Fruit fly (Drosophila melanogaster) whole organism, prepupa: Measurements from ENCODE around the gene CG14230.

Source experiments
- CG10631 ChIP-seq: fragments of 200-800 bp; sonication (Bioruptor generic); optimal IDR thresholded peaks from 2 replicates; lab custom pipeline; 2016; ENCODE audit warnings: missing biosample characterization, missing genetic modification characterization
- CG11762 ChIP-seq: fragments of 200-800 bp; sonication (Bioruptor generic); optimal IDR thresholded peaks from 3 replicates; lab custom pipeline; 2016; ENCODE audit warnings: missing biosample characterization, missing genetic modification characterization; ENCODE audit not compliant: insufficient read depth
- CG16779 ChIP-seq: fragments of 200-800 bp; sonication (Bioruptor generic); optimal IDR thresholded peaks from 3 replicates; lab custom pipeline; 2017; ENCODE audit warnings: missing biosample characterization, mild to moderate bottlenecking, missing genetic modification characterization
- CG31627 ChIP-seq: fragments of 200-800 bp; sonication (Bioruptor generic); optimal IDR thresholded peaks from 3 replicates; lab custom pipeline; 2016; ENCODE audit warnings: missing biosample characterization, missing genetic modification characterization
- CG32006 ChIP-seq: fragments of 200-800 bp; sonication (Bioruptor generic); optimal IDR thresholded peaks from 3 replicates; lab custom pipeline; 2017; ENCODE audit warnings: missing biosample characterization, mild to moderate bottlenecking, missing genetic modification characterization
- CG3919 ChIP-seq: fragments of 200-800 bp; sonication (Bioruptor generic); optimal IDR thresholded peaks from 3 replicates; lab custom pipeline; 2016; ENCODE audit warnings: missing biosample characterization, missing genetic modification characterization
- CG4318 ChIP-seq: fragments of 200-800 bp; sonication (Bioruptor generic); optimal IDR thresholded peaks from 3 replicates; lab custom pipeline; 2017; ENCODE audit warnings: missing biosample characterization, mild to moderate bottlenecking, missing genetic modification characterization
- CG6163 ChIP-seq: fragments of 200-800 bp; sonication (Bioruptor generic); IDR thresholded peaks from 3 replicates; pipeline ENCODE4 v1.3.6; 2022; ENCODE audit warnings: missing biosample characterization, missing genetic modification characterization
- CG6808 ChIP-seq: fragments of 200-800 bp; sonication (Bioruptor generic); optimal IDR thresholded peaks from 3 replicates; lab custom pipeline; 2017; ENCODE audit warnings: missing biosample characterization, missing genetic modification characterization, mild to moderate bottlenecking, moderate library complexity, missing genetic modification reagents
- CG6854 ChIP-seq: fragments of 200-800 bp; sonication (Bioruptor generic); optimal IDR thresholded peaks from 2 replicates; lab custom pipeline; 2017; ENCODE audit warnings: missing biosample characterization, mild to moderate bottlenecking, missing genetic modification characterization
- CG7368 ChIP-seq: fragments of 200-800 bp; sonication (Bioruptor generic); optimal IDR thresholded peaks from 3 replicates; lab custom pipeline; 2016; ENCODE audit warnings: missing biosample characterization, missing genetic modification characterization
- CG8119 ChIP-seq: fragments of 200-800 bp; sonication (Bioruptor generic); IDR thresholded peaks from 3 replicates; pipeline ENCODE4 v1.3.6; 2022; ENCODE audit warnings: missing biosample characterization, missing genetic modification characterization
- CG8632 ChIP-seq: fragments of 200-800 bp; sonication (Bioruptor generic); optimal IDR thresholded peaks from 3 replicates; lab custom pipeline; 2016; ENCODE audit warnings: missing biosample characterization, missing genetic modification characterization
- Eip75B ChIP-seq: fragments of 200-800 bp; sonication (Bioruptor generic); optimal IDR thresholded peaks from 3 replicates; lab custom pipeline; 2016; ENCODE audit warnings: missing biosample characterization, missing genetic modification characterization
- Eip78C ChIP-seq: fragments of 200-800 bp; sonication (Bioruptor generic); peaks from one replicate; lab custom pipeline; 2016; ENCODE audit warnings: missing biosample characterization, missing genetic modification characterization
- Ets21C ChIP-seq: fragments of 200-800 bp; sonication (Bioruptor generic); optimal IDR thresholded peaks from 3 replicates; lab custom pipeline; 2016; ENCODE audit warnings: missing biosample characterization, missing genetic modification characterization
- Ets96B ChIP-seq: fragments of 200-800 bp; optimal IDR thresholded peaks from 2 replicates; lab custom pipeline; 2019; ENCODE audit warnings: missing biosample characterization, mild to moderate bottlenecking, missing genetic modification characterization, moderate library complexity
- Hr4 ChIP-seq: fragments of 200-800 bp; sonication (Bioruptor generic); optimal IDR thresholded peaks from 3 replicates; lab custom pipeline; 2016; ENCODE audit warnings: missing biosample characterization, missing genetic modification characterization
- Lpt ChIP-seq: fragments of 200-800 bp; sonication (Bioruptor generic); optimal IDR thresholded peaks from 3 replicates; lab custom pipeline; 2016; ENCODE audit warnings: missing biosample characterization, missing genetic modification characterization
- OdsH ChIP-seq: fragments of 200-800 bp; sonication (Bioruptor generic); optimal IDR thresholded peaks from 3 replicates; lab custom pipeline; 2016; ENCODE audit warnings: missing biosample characterization, missing genetic modification characterization
- achi ChIP-seq: fragments of 200-800 bp; sonication (Bioruptor generic); optimal IDR thresholded peaks from 3 replicates; lab custom pipeline; 2016; ENCODE audit warnings: missing biosample characterization, missing genetic modification characterization
- acj6 ChIP-seq: fragments of 200-800 bp; sonication (Bioruptor generic); optimal IDR thresholded peaks from 3 replicates; lab custom pipeline; 2016; ENCODE audit warnings: missing biosample characterization, missing genetic modification characterization
- eg ChIP-seq: fragments of 200-800 bp; sonication (Bioruptor generic); IDR thresholded peaks from 3 replicates; pipeline ENCODE4 v1.3.6; 2022; ENCODE audit warnings: missing biosample characterization, missing genetic modification characterization
- esn ChIP-seq: fragments of 200-800 bp; sonication (Bioruptor generic); optimal IDR thresholded peaks from 2 replicates; lab custom pipeline; 2016; ENCODE audit warnings: missing biosample characterization, mild to moderate bottlenecking, missing genetic modification characterization, moderate library complexity
- fd85E ChIP-seq: fragments of 200-800 bp; sonication (Bioruptor generic); optimal IDR thresholded peaks from 3 replicates; lab custom pipeline; 2016; ENCODE audit warnings: missing biosample characterization, missing genetic modification characterization
- net ChIP-seq: fragments of 200-800 bp; sonication (Bioruptor generic); optimal IDR thresholded peaks from 3 replicates; lab custom pipeline; 2016; ENCODE audit warnings: missing biosample characterization, missing genetic modification characterization
- spab ChIP-seq: fragments of 200-800 bp; sonication (Bioruptor generic); optimal IDR thresholded peaks from 2 replicates; lab custom pipeline; 2017; ENCODE audit warnings: missing biosample characterization, mild to moderate bottlenecking, missing genetic modification characterization, missing genetic modification reagents
- ss ChIP-seq, 2 experiments: fragments of 200-800 bp; sonication (Bioruptor generic); optimal IDR thresholded peaks; 2 replicates in 1 of 2; 3 replicates in 1 of 2; lab custom pipeline; 2017 to 2018; ENCODE audit warnings: mild to moderate bottlenecking in 2 of 2, missing biosample characterization in 2 of 2, missing genetic modification characterization in 2 of 2, moderate library complexity in 1 of 2
- svp ChIP-seq: fragments of 200-800 bp; sonication (Bioruptor generic); peaks from one replicate; lab custom pipeline; 2016; ENCODE audit warnings: missing biosample characterization, missing genetic modification characterization
- topi ChIP-seq: fragments of 200-800 bp; sonication (Bioruptor generic); optimal IDR thresholded peaks from 3 replicates; lab custom pipeline; 2016; ENCODE audit warnings: missing biosample characterization, missing genetic modification characterization
- vri ChIP-seq: fragments of 200-800 bp; sonication (Bioruptor generic); optimal IDR thresholded peaks from 3 replicates; lab custom pipeline; 2016; ENCODE audit warnings: missing biosample characterization, mild to moderate bottlenecking, missing genetic modification characterization

CG14230 gene

DNA sequence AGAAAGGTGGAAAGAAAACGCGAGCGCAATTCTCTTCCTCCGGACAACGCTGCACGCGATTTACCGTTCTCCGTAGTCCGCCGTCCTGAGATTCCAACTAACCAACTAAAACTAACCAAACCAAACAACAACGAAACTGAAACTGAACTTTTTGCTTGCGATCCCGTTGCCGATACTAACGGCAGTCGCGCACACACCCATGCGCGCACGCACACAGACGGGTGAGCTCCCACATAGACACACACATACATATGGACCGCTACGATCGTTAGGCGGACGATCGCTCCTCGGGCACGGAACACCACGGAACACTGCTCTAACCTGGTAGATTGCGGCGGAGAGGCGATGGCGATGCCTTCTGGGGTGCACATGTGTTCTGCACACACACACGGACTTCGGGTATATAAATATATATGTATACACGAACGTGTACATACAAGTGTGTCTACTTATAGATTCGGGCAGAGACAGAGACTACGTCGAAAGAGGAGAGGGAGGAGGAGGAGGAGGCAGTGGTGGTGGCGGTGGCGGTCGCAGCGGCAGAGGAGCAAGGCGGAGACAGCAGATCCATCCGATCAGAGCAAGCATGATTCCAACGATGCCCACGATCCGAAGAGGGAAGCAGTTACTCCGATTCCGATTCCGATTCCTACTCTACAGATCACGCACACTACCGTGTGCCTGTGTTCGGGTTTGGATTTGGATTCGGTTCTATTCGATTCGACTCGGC, 9.1 kb downstream of the CG14230 start, which contains the start of gene meso18E:
Gene meso18E (minus strand): TSS at position 148 of the 730 bp plus-strand sequence.
- TF ChIP-seq Eip78C (GFP tag; lab: Kevin White, UChicago), result peak; percentile 40
- peak; percentile 79 for TF ChIP-seq svp (GFP tag; lab: Kevin White, UChicago)
- no peak for TF ChIP-seq Ets96B (tag; lab: Kevin White, UChicago)
- TF ChIP-seq CG8119 (GFP tag; lab: Robert Waterston, UW), result no peak
- TF ChIP-seq eg (GFP tag; lab: Robert Waterston, UW), result 0 out of 3 replicates have a peak, but pooled peaks have one; percentile 7
- TF ChIP-seq, all 60 proteins: peak for 3

DNA sequence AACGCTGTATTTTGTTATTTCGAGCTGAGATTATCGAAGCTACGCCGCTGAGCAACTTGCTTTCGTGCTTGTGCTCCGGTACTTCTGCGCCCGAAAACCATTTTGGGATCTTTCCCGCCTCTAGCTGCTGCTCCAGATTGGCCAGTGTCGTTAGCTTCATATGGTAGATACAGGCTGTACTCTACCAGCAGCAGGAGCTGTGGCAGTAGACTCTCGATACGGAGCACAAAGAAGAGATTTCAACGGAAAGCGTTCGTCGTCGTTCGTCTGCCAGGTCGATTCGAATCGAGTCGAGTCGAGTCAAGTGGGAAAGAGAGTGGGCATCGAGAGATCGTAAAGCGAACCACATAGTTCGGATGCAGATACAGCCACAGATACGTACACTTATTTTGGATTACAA, 10.8 kb downstream of the CG14230 start:
- TF ChIP-seq fd85E (GFP tag; lab: Kevin White, UChicago) (no peak), svp (GFP tag; lab: Kevin White, UChicago) (peak; percentile 71)

DNA sequence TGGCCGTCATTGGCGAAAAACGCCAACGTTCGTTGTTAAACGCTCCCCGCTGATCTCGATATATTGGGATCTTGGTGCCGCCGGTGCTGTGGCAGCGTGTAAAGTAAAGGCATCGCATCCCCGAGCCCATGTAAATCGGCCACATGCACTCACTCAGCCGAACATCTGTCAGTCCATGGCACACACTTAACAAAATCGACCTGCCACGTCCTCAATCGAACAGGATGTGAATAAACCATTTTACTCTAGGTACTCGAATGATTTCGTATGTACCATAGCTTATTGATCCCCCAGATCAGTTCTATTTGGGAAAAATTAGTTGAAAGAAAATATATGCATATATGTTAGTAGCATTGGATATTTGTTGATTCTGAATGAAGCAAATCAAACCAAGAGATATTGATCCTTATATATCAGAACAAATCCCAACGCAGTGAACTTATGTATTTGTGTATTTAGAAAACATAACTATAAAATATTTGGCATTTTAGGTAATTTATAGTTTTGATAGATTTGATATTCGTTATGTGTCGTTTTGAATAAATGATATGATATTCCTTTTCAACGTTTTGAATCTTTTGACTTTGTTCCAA, 12.4 kb downstream of the CG14230 start:
- peak; percentile 45 for TF ChIP-seq svp (GFP tag; lab: Kevin White, UChicago)
- peak; percentile 40 for TF ChIP-seq Eip78C (GFP tag; lab: Kevin White, UChicago)
- TF ChIP-seq CG10631 (GFP tag; lab: Kevin White, UChicago), result peak; percentile 5
- TF ChIP-seq vri (GFP tag; lab: Kevin White, UChicago), result no peak

- TF ChIP-seq CG32006 (GFP tag; lab: Kevin White, UChicago) (no peak), svp (GFP tag; lab: Kevin White, UChicago) (peak; percentile 17)
Measured at dm6 chrX:19717041-19717440, 13.1 kb downstream of the CG14230 start.

DNA sequence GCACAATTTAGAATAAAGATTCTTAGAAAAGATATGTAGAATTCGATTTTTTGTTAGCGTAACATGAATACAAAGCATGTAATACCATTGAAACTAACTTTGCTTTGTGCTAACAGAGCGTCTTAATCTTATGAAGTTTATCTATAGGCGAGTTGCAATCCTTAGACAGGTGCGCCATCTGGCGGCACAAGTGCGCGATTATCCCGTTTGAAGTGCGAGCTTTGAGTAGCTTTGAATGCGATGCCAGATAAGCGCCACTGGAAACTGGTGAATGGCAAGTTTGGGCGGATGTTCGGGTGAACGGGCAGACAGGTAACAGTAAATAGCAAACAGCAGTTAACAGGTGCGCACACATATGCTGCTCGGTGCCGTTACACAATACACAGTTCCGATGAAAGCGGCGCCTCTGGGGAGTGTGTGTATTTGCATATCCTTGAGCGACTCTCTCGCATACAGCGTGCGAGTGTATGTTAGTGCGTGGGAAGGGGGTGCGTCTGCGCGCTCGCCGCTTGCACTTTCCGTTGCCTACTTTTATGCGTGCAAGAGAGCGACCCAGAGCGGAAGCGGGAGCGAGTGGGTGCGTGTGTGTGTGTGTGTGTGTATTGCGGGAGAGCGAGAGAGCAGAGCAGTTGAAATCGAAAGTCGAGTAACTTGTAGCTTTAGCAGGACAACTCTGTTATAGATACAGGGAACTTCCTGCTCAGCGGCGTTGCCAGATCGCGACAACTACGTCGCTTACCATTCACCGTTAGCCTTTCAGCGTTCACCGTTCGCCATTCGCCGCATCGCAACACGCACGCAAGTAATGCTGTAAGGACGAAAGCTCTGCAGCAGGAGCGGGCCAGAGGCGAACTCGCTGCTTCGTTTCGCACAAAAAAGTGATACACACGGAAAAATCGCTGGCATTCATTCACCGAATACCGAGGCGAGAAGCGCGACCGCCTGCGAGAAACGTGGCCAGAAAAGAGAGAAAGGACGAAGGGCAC, 14.3 kb downstream of the CG14230 start, which contains the start of gene CG12531:
Gene CG12531 (plus strand): TSS at position 936 of the 986 bp plus-strand sequence.
- TF ChIP-seq ss (GFP tag; optimal IDR thresholded peaks at IDR 0.05; lab: Kevin White, UChicago) (peak in 1 of 2 experiments; percentile 35), svp (GFP tag; lab: Kevin White, UChicago) (peak; percentile 10), CG16779 (tag; lab: Kevin White, UChicago) (no peak)

dm6 chrX:19730844-19731243, 26.9 kb downstream of the CG14230 start, which contains the start of gene AP-1-2beta:
TSS of gene AP-1-2beta (plus strand) at chrX:19731004.
- TF ChIP-seq svp (GFP tag; lab: Kevin White, UChicago) (no peak), spab (GFP tag; lab: Kevin White, UChicago) (no peak), CG7368 (GFP tag; lab: Kevin White, UChicago) (no peak), CG6854 (GFP tag; lab: Kevin White, UChicago) (no peak), topi (no peak), CG8119 (GFP tag; lab: Robert Waterston, UW) (no peak), CG8632 (GFP tag; lab: Kevin White, UChicago) (no peak)

- TF ChIP-seq OdsH (no peak), CG11762 (GFP tag; lab: Kevin White, UChicago) (no peak), CG3919 (GFP tag; lab: Kevin White, UChicago) (no peak), Hr4 (GFP tag; lab: Kevin White, UChicago) (no peak), eg (GFP tag; lab: Robert Waterston, UW) (no peak), Lpt (no peak), achi (GFP tag; lab: Kevin White, UChicago) (no peak), CG6163 (GFP tag; lab: Robert Waterston, UW) (no peak), Eip75B (GFP tag; lab: Kevin White, UChicago) (no peak), CG6808 (GFP tag; lab: Kevin White, UChicago) (no peak), CG4318 (no peak), CG6854 (GFP tag; lab: Kevin White, UChicago) (no peak), acj6 (no peak), Ets21C (GFP tag; lab: Kevin White, UChicago) (no peak), esn (GFP tag; lab: Kevin White, UChicago) (no peak), CG31627 (GFP tag; lab: Kevin White, UChicago) (no peak), net (GFP tag; lab: Kevin White, UChicago) (no peak)
Measured at dm6 chrX:19735270-19735669, 31.3 kb downstream of the CG14230 start, which contains the start of gene CG14234. TSS of gene CG14234 (plus strand) at chrX:19735570.
